Fruit fly (Drosophila melanogaster) whole organism, embryonic: ENCODE measurements around the gene CG32192.

Experiments
- Awh ChIP-seq: fragments of 200-800 bp; sonication (Bioruptor generic); IDR thresholded peaks from 2 replicates; pipeline ENCODE4, ENCODE4 v1.3.6; 2022; ENCODE audit warnings: missing biosample characterization, missing genetic modification characterization
- B-H1 ChIP-seq: fragments of 200-800 bp; sonication (Bioruptor generic); IDR thresholded peaks from 3 replicates; pipeline ENCODE4 v1.3.6; 2022; ENCODE audit warnings: missing biosample characterization, missing genetic modification characterization
- Blimp-1 ChIP-seq: fragments of 200-800 bp; sonication (Bioruptor generic); optimal IDR thresholded peaks from 3 replicates; lab custom pipeline; 2018; ENCODE audit warnings: missing biosample characterization, missing genetic modification characterization, mild to moderate bottlenecking, moderate library complexity, missing genetic modification reagents
- CG10959 ChIP-seq: fragments of 200-800 bp; sonication (Bioruptor generic); IDR thresholded peaks from 2 replicates; pipeline ENCODE4 v1.3.6; 2022; ENCODE audit warnings: missing biosample characterization, missing genetic modification characterization
- CG10979 ChIP-seq: fragments of 200-800 bp; sonication (Bioruptor generic); optimal IDR thresholded peaks from 2 replicates; lab custom pipeline; 2018; ENCODE audit warnings: missing biosample characterization, mild to moderate bottlenecking, missing genetic modification characterization, moderate library complexity
- CG12659 ChIP-seq: fragments of 200-800 bp; sonication (Bioruptor generic); optimal IDR thresholded peaks from 3 replicates; lab custom pipeline; 2017; ENCODE audit warnings: mild to moderate bottlenecking, missing biosample characterization, missing genetic modification reagents, missing genetic modification characterization
- CG13296 ChIP-seq: fragments of 200-800 bp; sonication (Bioruptor generic); optimal IDR thresholded peaks from 3 replicates; lab custom pipeline; 2018; ENCODE audit warnings: missing biosample characterization, mild to moderate bottlenecking, missing genetic modification characterization
- CG13624 ChIP-seq: fragments of 200-800 bp; sonication (Bioruptor generic); optimal IDR thresholded peaks from 2 replicates; lab custom pipeline; 2016; ENCODE audit warnings: missing biosample characterization, missing genetic modification characterization
- CG13775 ChIP-seq: fragments of 200-800 bp; sonication (Bioruptor generic); optimal IDR thresholded peaks from 3 replicates; lab custom pipeline; 2017; ENCODE audit warnings: missing biosample characterization, mild to moderate bottlenecking, missing genetic modification characterization
- CG13894 ChIP-seq: fragments of 200-800 bp; sonication (Bioruptor generic); optimal IDR thresholded peaks from 3 replicates; lab custom pipeline; 2018; ENCODE audit warnings: missing biosample characterization, mild to moderate bottlenecking, missing genetic modification characterization, moderate library complexity
- CG1529 ChIP-seq: fragments of 200-800 bp; sonication (Bioruptor generic); optimal IDR thresholded peaks from 3 replicates; lab custom pipeline; 2018; ENCODE audit warnings: missing biosample characterization, missing genetic modification characterization
- CG17612 ChIP-seq: fragments of 200-800 bp; sonication (Bioruptor generic); IDR thresholded peaks from 2 replicates; pipeline ENCODE4 v1.3.6; 2022; ENCODE audit warnings: missing biosample characterization, missing genetic modification characterization
- CG17802 ChIP-seq: fragments of 200-800 bp; sonication (Bioruptor generic); optimal IDR thresholded peaks from 2 replicates; lab custom pipeline; 2018; ENCODE audit warnings: missing biosample characterization, mild to moderate bottlenecking, missing genetic modification characterization, moderate library complexity
- CG1792 ChIP-seq: fragments of 200-800 bp; sonication (Bioruptor generic); optimal IDR thresholded peaks from 2 replicates; lab custom pipeline; 2016; ENCODE audit warnings: missing biosample characterization, missing genetic modification characterization
- CG1832 ChIP-seq: fragments of 200-800 bp; sonication (Bioruptor generic); optimal IDR thresholded peaks from 2 replicates; lab custom pipeline; 2017; ENCODE audit warnings: missing biosample characterization, mild to moderate bottlenecking, missing genetic modification characterization, inconsistent platforms
- CG2116 ChIP-seq: fragments of 200-800 bp; sonication (Bioruptor generic); optimal IDR thresholded peaks from 3 replicates; lab custom pipeline; 2018; ENCODE audit warnings: missing biosample characterization, mild to moderate bottlenecking, missing genetic modification characterization
- CG32532 ChIP-seq: fragments of 200-800 bp; sonication (Bioruptor generic); IDR thresholded peaks from 2 replicates; pipeline ENCODE4 v1.3.6; 2022; ENCODE audit warnings: missing biosample characterization, missing genetic modification characterization
- CG3281 ChIP-seq: fragments of 200-800 bp; sonication (Bioruptor generic); optimal IDR thresholded peaks from 3 replicates; lab custom pipeline; 2017; ENCODE audit warnings: missing biosample characterization, mild to moderate bottlenecking, missing genetic modification characterization
- CG33213 ChIP-seq: fragments of 200-800 bp; sonication (Bioruptor generic); optimal IDR thresholded peaks from 3 replicates; lab custom pipeline; 2016; ENCODE audit warnings: missing biosample characterization, missing genetic modification characterization
- CG34376 ChIP-seq: fragments of 200-800 bp; sonication (Bioruptor generic); optimal IDR thresholded peaks from 2 replicates; lab custom pipeline; 2018; ENCODE audit warnings: missing biosample characterization, mild to moderate bottlenecking, missing genetic modification characterization
- CG3838 ChIP-seq: fragments of 200-800 bp; sonication (Bioruptor generic); optimal IDR thresholded peaks from 3 replicates; lab custom pipeline; 2016; ENCODE audit warnings: missing biosample characterization, missing genetic modification characterization
- CG4328 ChIP-seq: fragments of 200-800 bp; sonication (Bioruptor generic); optimal IDR thresholded peaks from 3 replicates; lab custom pipeline; 2017; ENCODE audit warnings: missing biosample characterization, missing genetic modification reagents, missing genetic modification characterization
- CG4404 ChIP-seq: fragments of 200-800 bp; sonication (Bioruptor generic); IDR thresholded peaks from 2 replicates; pipeline ENCODE4 v1.3.6; 2022; ENCODE audit warnings: missing biosample characterization, missing genetic modification characterization
- CG6175 ChIP-seq: fragments of 200-800 bp; sonication (Bioruptor generic); IDR thresholded peaks from 3 replicates; pipeline ENCODE4 v1.3.6; 2022; ENCODE audit warnings: missing biosample characterization, missing genetic modification characterization
- CG8765 ChIP-seq: fragments of 200-800 bp; sonication (Bioruptor generic); IDR thresholded peaks from 2 replicates; pipeline ENCODE4 v1.3.6; 2022; ENCODE audit warnings: missing biosample characterization, missing genetic modification characterization
- CG9727 ChIP-seq: fragments of 200-800 bp; sonication (Bioruptor generic); optimal IDR thresholded peaks from 3 replicates; lab custom pipeline; 2017; ENCODE audit warnings: missing biosample characterization, mild to moderate bottlenecking, missing genetic modification characterization
- Chrac-16 ChIP-seq: fragments of 200-800 bp; sonication (Bioruptor generic); optimal IDR thresholded peaks from 3 replicates; lab custom pipeline; 2016; ENCODE audit warnings: missing biosample characterization, missing genetic modification characterization
- D19B ChIP-seq: fragments of 200-800 bp; sonication (Bioruptor generic); optimal IDR thresholded peaks from 2 replicates; lab custom pipeline; 2017; ENCODE audit warnings: missing biosample characterization, mild to moderate bottlenecking, missing genetic modification characterization
- Deaf1 ChIP-seq: fragments of 200-800 bp; optimal IDR thresholded peaks from 3 replicates; lab custom pipeline; 2019; ENCODE audit warnings: missing biosample characterization, mild to moderate bottlenecking, missing genetic modification characterization, moderate library complexity
- Dfd ChIP-seq, 2 experiments: fragments of >200 bp; optimal IDR thresholded peaks; 2 replicates each; lab custom pipeline; 2017; ENCODE audit warnings: missing biosample characterization in 2 of 2, missing genetic modification characterization in 2 of 2
- E2f2 ChIP-seq: fragments of 200-800 bp; sonication (Bioruptor generic); IDR thresholded peaks from 2 replicates; pipeline ENCODE4 v1.3.6; 2022; ENCODE audit warnings: missing biosample characterization, missing genetic modification characterization
- HLHmδ ChIP-seq: fragments of 200-800 bp; sonication (Bioruptor generic); optimal IDR thresholded peaks from 2 replicates; lab custom pipeline; 2018; ENCODE audit warnings: missing biosample characterization, mild to moderate bottlenecking, missing genetic modification characterization, moderate library complexity
- Hmx ChIP-seq: fragments of 200-800 bp; sonication (Bioruptor generic); optimal IDR thresholded peaks from 2 replicates; lab custom pipeline; 2016; ENCODE audit warnings: missing biosample characterization, missing genetic modification characterization
- Rx ChIP-seq: fragments of 200-800 bp; sonication (Bioruptor generic); IDR thresholded peaks from 2 replicates; pipeline ENCODE4 v1.3.6; 2022; ENCODE audit warnings: missing biosample characterization, missing genetic modification characterization
- Sin3A ChIP-seq: fragments of >200 bp; optimal IDR thresholded peaks from 2 replicates; lab custom pipeline; 2018
- ab ChIP-seq: fragments of 200-800 bp; sonication (Bioruptor generic); optimal IDR thresholded peaks from 2 replicates; lab custom pipeline; 2016; ENCODE audit warnings: missing biosample characterization, missing genetic modification characterization
- ap ChIP-seq: fragments of 200-800 bp; sonication (Bioruptor generic); IDR thresholded peaks from 2 replicates; pipeline ENCODE4 v1.3.6; 2022; ENCODE audit warnings: missing biosample characterization, missing genetic modification characterization
- ato ChIP-seq: fragments of 200-800 bp; sonication (Bioruptor generic); IDR thresholded peaks from 2 replicates; pipeline ENCODE4 v1.3.6; 2022; ENCODE audit warnings: missing biosample characterization, missing genetic modification characterization; ENCODE audit not compliant: partially characterized antibody
- cad ChIP-seq: fragments of >200 bp; optimal IDR thresholded peaks from 2 replicates; lab custom pipeline; 2017; ENCODE audit warnings: missing biosample characterization, missing genetic modification characterization
- dati ChIP-seq: fragments of 200-800 bp; sonication (Bioruptor generic); IDR thresholded peaks from 2 replicates; pipeline ENCODE4 v1.3.6; 2022; ENCODE audit warnings: missing biosample characterization, missing genetic modification characterization
- en ChIP-seq: fragments of 200-800 bp; sonication (Bioruptor generic); optimal IDR thresholded peaks from 2 replicates; lab custom pipeline; 2016; ENCODE audit warnings: missing biosample characterization, missing genetic modification characterization
- eyg ChIP-seq: fragments of 200-800 bp; sonication (Bioruptor generic); optimal IDR thresholded peaks from 3 replicates; lab custom pipeline; 2016; ENCODE audit warnings: missing biosample characterization, missing genetic modification characterization
- grn ChIP-seq: fragments of 200-800 bp; sonication (Bioruptor generic); optimal IDR thresholded peaks from 3 replicates; lab custom pipeline; 2017; ENCODE audit warnings: missing biosample characterization, missing genetic modification characterization
- klu ChIP-seq: fragments of 200-800 bp; sonication (Bioruptor generic); IDR thresholded peaks from 2 replicates; pipeline ENCODE4 v1.3.6; 2022; ENCODE audit warnings: missing biosample characterization, missing genetic modification characterization
- nau ChIP-seq: fragments of 200-800 bp; sonication (Bioruptor generic); optimal IDR thresholded peaks from 3 replicates; lab custom pipeline; 2017; ENCODE audit warnings: missing biosample characterization, mild to moderate bottlenecking, missing genetic modification characterization, missing genetic modification reagents
- org-1 ChIP-seq: fragments of 200-800 bp; sonication (Bioruptor generic); optimal IDR thresholded peaks from 2 replicates; lab custom pipeline; 2017; ENCODE audit warnings: missing biosample characterization, missing genetic modification characterization
- p53 ChIP-seq: fragments of 200-800 bp; sonication (Bioruptor generic); optimal IDR thresholded peaks from 2 replicates; lab custom pipeline; 2016; ENCODE audit warnings: missing biosample characterization, missing genetic modification characterization
- schlank ChIP-seq: fragments of 200-800 bp; sonication (Bioruptor generic); optimal IDR thresholded peaks from 2 replicates; lab custom pipeline; 2018; ENCODE audit warnings: missing biosample characterization, mild to moderate bottlenecking, missing genetic modification characterization
- tna ChIP-seq: fragments of 200-800 bp; sonication (Bioruptor generic); IDR thresholded peaks from 2 replicates; pipeline ENCODE4 v1.3.6; 2022; ENCODE audit warnings: missing biosample characterization, missing genetic modification characterization; ENCODE audit not compliant: partially characterized antibody

CG32192 gene

dm6 chr3L:18019645-18020509 is 20.2 kb upstream of the CG32192 start (continued):
- TF ChIP-seq CG13296 (GFP tag; lab: Kevin White, UChicago) (peak; percentile 88), B-H1 (GFP tag; lab: Robert Waterston, UW) (peak; percentile 64; the same call in 2 of the 3 replicates), eyg (peak; percentile 91), org-1 (peak; percentile 73), D19B (GFP tag; lab: Kevin White, UChicago) (peak; percentile 58), CG9727 (GFP tag; lab: Kevin White, UChicago) (peak; percentile 84), CG13894 (peak; percentile 66), CG13624 (GFP tag; lab: Kevin White, UChicago) (peak; percentile 81), CG1529 (GFP tag; lab: Kevin White, UChicago) (peak; percentile 87), CG34376 (GFP tag; lab: Kevin White, UChicago) (peak; percentile 92), E2f2 (GFP tag; lab: Robert Waterston, UW) (peak; percentile 50), Sin3A (lab: Kevin White, UChicago) (no peak), CG10979 (tag; lab: Kevin White, UChicago) (peak; percentile 96), CG12659 (GFP tag; lab: Kevin White, UChicago) (peak; percentile 84), dati (GFP tag; lab: Robert Waterston, UW) (0 out of 2 replicates have a peak, but pooled peaks have one; percentile 9), klu (GFP tag; lab: Robert Waterston, UW) (no peak), CG3838 (GFP tag; lab: Kevin White, UChicago) (peak; percentile 29), ab (GFP tag; lab: Kevin White, UChicago) (no peak), nau (GFP tag; lab: Kevin White, UChicago) (peak; percentile 88), grn (GFP tag; lab: Kevin White, UChicago) (peak; percentile 39), CG1832 (GFP tag; lab: Kevin White, UChicago) (no peak), Rx (peak; percentile 60), CG8765 (GFP tag; lab: Robert Waterston, UW) (no peak), CG32532 (peak; percentile 95), Chrac-16 (GFP tag; lab: Kevin White, UChicago) (peak; percentile 72), CG3281 (peak; percentile 92), HLHmδ (GFP tag; lab: Kevin White, UChicago) (peak; percentile 84), schlank (tag; lab: Kevin White, UChicago) (peak; percentile 71), Hmx (GFP tag; lab: Kevin White, UChicago) (peak; percentile 45), Dfd (GFP tag; optimal IDR thresholded peaks at IDR 0.05; lab: Kevin White, UChicago) (no peak), CG1792 (peak; percentile 72), Awh (GFP tag; lab: Robert Waterston, UW) (peak; percentile 91), ap (GFP tag; lab: Robert Waterston, UW) (peak; percentile 74; the same call in 1 of the 2 replicates), en (GFP tag; lab: Kevin White, UChicago) (peak; percentile 79), CG33213 (GFP tag; lab: Kevin White, UChicago) (peak; percentile 93), p53 (GFP tag; lab: Kevin White, UChicago) (peak; percentile 48), CG2116 (GFP tag; lab: Kevin White, UChicago) (peak; percentile 54), ato (GFP tag; lab: Robert Waterston, UW) (no peak), cad (GFP tag; lab: Kevin White, UChicago) (no peak), CG4328 (GFP tag; lab: Kevin White, UChicago) (peak; percentile 86), CG6175 (GFP tag; lab: Robert Waterston, UW) (0 out of 3 replicates have a peak, but pooled peaks have one; percentile 24), CG13775 (GFP tag; lab: Kevin White, UChicago) (peak; percentile 81), Blimp-1 (peak; percentile 79), tna (GFP tag; lab: Robert Waterston, UW) (no peak), CG17802 (tag; lab: Kevin White, UChicago) (peak; percentile 72), Deaf1 (tag; lab: Kevin White, UChicago) (peak; percentile 64), CG17612 (GFP tag; lab: Robert Waterston, UW) (no peak), CG4404 (GFP tag; lab: Robert Waterston, UW) (no peak), CG10959 (GFP tag; lab: Robert Waterston, UW) (peak; percentile 55; the same call in 1 of the 2 replicates)
